Fruit fly (Drosophila melanogaster): ENCODE measurements around the gene CG14958.

- no peak for TF ChIP-seq kay (GFP tag; ENCODE audit: borderline replicate concordance)
- TF ChIP-seq CG7101 (tag; optimal IDR thresholded peaks at IDR 0.05), result peak; percentile 50
- peak; percentile 28 for TF ChIP-seq CG11617 (GFP tag; optimal IDR thresholded peaks at IDR 0.05)
- TF ChIP-seq Crg-1 (GFP tag; optimal IDR thresholded peaks at IDR 0.05), result no peak
- no peak for TF ChIP-seq ovo (GFP tag; optimal IDR thresholded peaks at IDR 0.05)
- no peak for TF ChIP-seq bab1 (GFP tag; optimal IDR thresholded peaks at IDR 0.05)
- TF ChIP-seq cic (GFP tag; optimal IDR thresholded peaks at IDR 0.05), result no peak
- TF ChIP-seq CG7045 (GFP tag; optimal IDR thresholded peaks at IDR 0.05), result no peak
- TF ChIP-seq CG33017 (tag; optimal IDR thresholded peaks at IDR 0.05), result peak; percentile 40
- TF ChIP-seq toe (GFP tag; optimal IDR thresholded peaks at IDR 0.05), result no peak
- peak; percentile 80 for TF ChIP-seq tj (GFP tag; optimal IDR thresholded peaks at IDR 0.05)
These were observed 50.2 kb downstream of the CG14958 start for dm6 chr3L:3239785-3240596.

All from whole organism, adult.